Fruit fly (Drosophila melanogaster): ENCODE results near the gene pnr.

Gene pnr

DNA sequence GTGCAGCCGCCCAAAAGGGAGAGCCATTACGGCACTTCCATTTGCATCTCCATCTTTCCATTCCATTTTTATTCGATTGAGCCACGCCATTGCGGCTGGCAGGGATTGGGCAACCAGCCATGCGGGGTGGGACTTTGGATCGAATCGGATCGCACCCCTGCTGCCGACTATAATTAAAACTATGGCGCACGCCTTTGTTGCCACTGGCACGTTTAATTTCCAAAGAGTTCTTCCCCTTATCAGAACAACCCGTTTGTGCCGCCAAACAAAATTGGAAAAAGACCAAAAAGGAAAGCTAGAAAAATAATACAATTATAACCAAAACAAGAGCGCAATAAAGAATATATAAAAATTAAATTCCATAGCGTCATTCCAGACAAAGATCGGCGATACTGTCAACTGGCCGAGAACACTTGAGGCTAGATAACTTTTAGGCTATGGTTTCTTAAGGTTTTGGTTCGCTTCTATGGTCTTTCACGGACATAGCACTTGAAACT lies 15.8 kb upstream of the pnr start:
- TF ChIP-seq CG11902 (GFP tag; optimal IDR thresholded peaks at IDR 0.05) (no peak), CG3032 (tag; optimal IDR thresholded peaks at IDR 0.05) (no peak), CG4318 (GFP tag; optimal IDR thresholded peaks at IDR 0.05) (no peak), OdsH (GFP tag; optimal IDR thresholded peaks at IDR 0.05) (no peak), Hr4 (GFP tag; optimal IDR thresholded peaks at IDR 0.05) (no peak), acj6 (GFP tag; optimal IDR thresholded peaks at IDR 0.05) (no peak), Sox14 (GFP tag; optimal IDR thresholded peaks at IDR 0.05) (no peak), eg (GFP tag; IDR thresholded peaks at IDR 0.05) (no peak), CG10631 (GFP tag; optimal IDR thresholded peaks at IDR 0.05) (no peak), Smox (GFP tag; optimal IDR thresholded peaks at IDR 0.05) (no peak), achi (GFP tag; optimal IDR thresholded peaks at IDR 0.05) (no peak), CG15336 (GFP tag; IDR thresholded peaks at IDR 0.05) (no peak), pdm3 (GFP tag; optimal IDR thresholded peaks at IDR 0.05) (no peak), dac (GFP tag; optimal IDR thresholded peaks at IDR 0.05) (no peak), cyc (GFP tag; optimal IDR thresholded peaks at IDR 0.05) (no peak), CG8119 (GFP tag; IDR thresholded peaks at IDR 0.05) (no peak)

DNA sequence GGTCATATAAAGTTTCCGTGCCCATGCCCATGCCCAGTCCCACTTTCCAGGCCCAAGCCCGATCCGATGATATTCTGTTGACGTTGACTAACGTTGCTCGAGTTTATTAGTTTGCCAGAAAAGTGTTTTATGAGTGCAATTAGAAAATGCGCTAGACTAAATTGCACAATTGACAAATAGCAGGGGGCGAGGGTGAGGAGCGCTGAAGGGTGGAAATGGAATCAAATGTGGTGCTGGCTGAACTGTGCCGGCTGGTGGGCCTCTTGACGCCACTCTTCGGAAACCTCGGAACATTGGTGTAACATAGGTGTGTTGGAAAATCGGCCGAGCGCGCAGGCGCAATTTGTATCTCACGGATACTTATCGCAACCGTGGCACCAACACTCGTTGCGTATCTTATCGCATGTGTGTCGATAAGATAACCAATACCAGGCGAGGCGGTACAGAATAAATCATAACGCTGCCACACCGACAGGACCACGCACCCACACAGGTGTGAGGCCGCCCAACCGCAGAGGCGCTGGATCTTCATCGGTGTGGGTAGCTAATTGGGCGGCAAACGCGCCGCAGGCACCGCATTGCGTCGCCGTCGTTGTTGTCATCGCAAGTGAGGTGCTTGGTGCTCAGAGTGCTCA lies 14.1 kb upstream of the pnr start:
- TF ChIP-seq CG3032 (tag; optimal IDR thresholded peaks at IDR 0.05) (no peak), Ets21C (GFP tag; optimal IDR thresholded peaks at IDR 0.05) (no peak), CG1621 (tag; optimal IDR thresholded peaks at IDR 0.05) (no peak), ss (GFP tag; optimal IDR thresholded peaks at IDR 0.05) (no peak), Smox (GFP tag; optimal IDR thresholded peaks at IDR 0.05) (no peak), Sox15 (GFP tag; optimal IDR thresholded peaks at IDR 0.05) (no peak), vri (GFP tag; optimal IDR thresholded peaks at IDR 0.05) (peak; percentile 72), Hr4 (GFP tag; optimal IDR thresholded peaks at IDR 0.05) (no peak), Ets96B (tag; optimal IDR thresholded peaks at IDR 0.05) (no peak), CG6808 (GFP tag; optimal IDR thresholded peaks at IDR 0.05) (no peak), CG31627 (GFP tag; optimal IDR thresholded peaks at IDR 0.05) (no peak), net (GFP tag; optimal IDR thresholded peaks at IDR 0.05) (no peak), fkh (GFP tag; optimal IDR thresholded peaks at IDR 0.05) (peak; percentile 58), CG10669 (GFP tag; optimal IDR thresholded peaks at IDR 0.05) (no peak), CG8119 (GFP tag; IDR thresholded peaks at IDR 0.05) (no peak)

DNA sequence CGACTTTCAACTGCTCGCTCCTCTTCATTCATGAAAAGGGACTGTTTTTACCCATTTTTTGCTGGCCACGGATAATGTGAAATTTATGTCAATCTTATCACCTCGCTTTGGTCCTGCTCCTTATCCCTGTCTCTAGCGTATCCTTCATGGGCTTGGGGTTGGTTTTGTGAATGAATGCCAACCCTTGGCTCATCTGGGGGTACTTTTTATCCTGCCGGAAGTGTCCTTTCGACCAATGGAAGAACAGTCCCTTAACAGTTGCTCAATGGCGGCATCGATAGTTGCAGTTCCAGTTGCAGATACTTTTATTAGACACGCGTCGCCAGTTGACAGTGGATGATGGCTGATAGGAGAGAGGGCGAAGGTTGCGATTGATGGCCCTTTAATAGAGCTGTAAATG lies 12.3 kb upstream of the pnr start:
- TF ChIP-seq CG34406 (GFP tag; optimal IDR thresholded peaks at IDR 0.05) (no peak), CG11902 (GFP tag; optimal IDR thresholded peaks at IDR 0.05) (no peak), OdsH (GFP tag; optimal IDR thresholded peaks at IDR 0.05) (no peak), Blimp-1 (GFP tag; optimal IDR thresholded peaks at IDR 0.05) (no peak), CG32006 (GFP tag; optimal IDR thresholded peaks at IDR 0.05) (no peak), CG8632 (GFP tag; optimal IDR thresholded peaks at IDR 0.05) (no peak), Ets96B (tag; optimal IDR thresholded peaks at IDR 0.05) (no peak), CG11762 (GFP tag; optimal IDR thresholded peaks at IDR 0.05; ENCODE audit: insufficient read depth) (no peak), salr (GFP tag; optimal IDR thresholded peaks at IDR 0.05) (no peak), CG11294 (GFP tag; IDR thresholded peaks at IDR 0.05) (no peak), acj6 (GFP tag; optimal IDR thresholded peaks at IDR 0.05) (no peak), CG1621 (tag; optimal IDR thresholded peaks at IDR 0.05) (no peak)

DNA sequence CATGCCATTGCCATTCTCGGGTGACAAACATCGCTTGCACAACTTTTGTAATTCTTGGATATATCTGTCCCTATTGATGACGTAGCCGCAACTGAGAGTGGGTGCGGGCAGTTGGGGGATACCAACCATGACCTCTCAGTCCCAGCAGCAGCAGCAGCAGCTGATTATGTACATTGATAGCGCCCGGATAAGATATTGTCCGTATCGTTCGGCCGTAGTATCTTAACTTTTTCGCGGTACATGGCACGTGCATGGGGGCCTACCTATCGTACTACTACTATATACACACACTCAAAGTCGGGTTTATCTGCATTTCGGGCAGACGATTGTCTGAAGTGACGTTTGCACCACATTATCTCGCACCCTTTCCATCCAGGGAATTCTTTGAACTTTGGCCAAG lies 11.3 kb upstream of the pnr start:
- TF ChIP-seq CG8632 (GFP tag; optimal IDR thresholded peaks at IDR 0.05) (no peak), CG6792 (GFP tag; optimal IDR thresholded peaks at IDR 0.05) (no peak), svp (GFP tag) (no peak), CG8119 (GFP tag; IDR thresholded peaks at IDR 0.05) (no peak), lz (GFP tag; optimal IDR thresholded peaks at IDR 0.05) (no peak), Sox14 (GFP tag; optimal IDR thresholded peaks at IDR 0.05) (no peak), fkh (GFP tag; optimal IDR thresholded peaks at IDR 0.05) (peak; percentile 29), CG7368 (GFP tag; optimal IDR thresholded peaks at IDR 0.05) (no peak), CG10631 (GFP tag; optimal IDR thresholded peaks at IDR 0.05) (no peak), vri (GFP tag; optimal IDR thresholded peaks at IDR 0.05) (peak; percentile 0), acj6 (GFP tag; optimal IDR thresholded peaks at IDR 0.05) (no peak), OdsH (GFP tag; optimal IDR thresholded peaks at IDR 0.05) (no peak), CG6276 (GFP tag; optimal IDR thresholded peaks at IDR 0.05) (no peak)

Data from whole organism, prepupa.